Fruit fly (Drosophila melanogaster): ENCODE measurements around the gene nanos.

DNA sequence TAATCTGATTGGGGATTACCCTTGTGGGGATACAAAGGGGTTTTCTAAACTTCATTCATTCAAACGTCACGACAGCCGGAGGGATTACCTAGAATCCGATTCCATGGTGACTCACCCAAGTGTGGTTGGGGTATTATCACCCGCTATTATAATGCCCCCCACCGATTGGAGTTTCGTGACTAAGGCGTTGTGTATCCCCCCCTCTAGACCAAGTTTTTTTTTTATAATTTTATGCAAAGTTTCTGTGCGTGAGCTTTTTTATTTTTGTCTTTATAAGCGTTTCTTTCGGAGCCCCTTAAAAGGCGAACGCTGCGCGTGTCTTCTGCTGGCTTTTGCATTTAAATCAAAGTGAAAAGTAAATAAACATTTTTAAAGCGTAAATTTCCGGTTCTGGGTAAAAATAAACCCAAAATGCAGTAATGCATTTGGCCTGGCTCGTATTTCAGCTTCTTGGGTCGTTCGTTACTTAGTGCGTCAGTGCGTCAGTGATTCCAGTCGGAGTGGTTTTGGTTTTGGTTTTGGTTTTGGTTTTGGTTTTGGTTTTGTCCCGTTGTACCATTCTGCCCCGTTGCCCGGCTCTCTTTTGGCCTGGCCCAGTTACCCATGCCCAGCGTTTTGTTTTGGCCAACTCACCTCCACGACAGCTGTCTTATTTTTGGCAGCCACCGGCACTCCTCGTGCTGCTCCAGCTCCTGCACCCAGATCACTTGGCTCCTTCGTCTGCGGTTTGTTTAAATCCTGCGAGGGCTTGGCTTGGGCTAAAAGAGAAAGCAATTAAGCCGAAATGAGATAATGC, 6.0 kb upstream of the nanos start:
- TF ChIP-seq CG8478 (optimal IDR thresholded peaks at IDR 0.05) (no peak), CTCF (optimal IDR thresholded peaks at IDR 0.05) (no peak)

Measured in S2 (cell line).